Worm (Caenorhabditis elegans) whole organism, L1 larva: ENCODE results near the gene madf-1.

Source experiments
- C16A3.4 ChIP-seq: fragments of 150-350 bp; optimal IDR thresholded peaks from 2 replicates; lab custom pipeline; 2014; ENCODE audit warnings: missing biosample characterization, missing genetic modification characterization
- C34B4.2 ChIP-seq: sonication (generic microtip); optimal IDR thresholded peaks from 2 replicates; lab custom pipeline; 2017; ENCODE audit warnings: mild to moderate bottlenecking, missing genetic modification characterization, missing compliant biosample characterization
- F16B12.6 ChIP-seq: fragments of 150-350 bp; optimal IDR thresholded peaks from 2 replicates; lab custom pipeline; 2014; ENCODE audit warnings: missing biosample characterization, missing genetic modification characterization
- alr-1 ChIP-seq: fragments of 200-800 bp; sonication (Bioruptor generic); optimal IDR thresholded peaks from 2 replicates; lab custom pipeline; 2018; ENCODE audit warnings: borderline replicate concordance, mild to moderate bottlenecking, missing genetic modification characterization, missing compliant biosample characterization
- aly-2 ChIP-seq: fragments of 150-350 bp; optimal IDR thresholded peaks from 2 replicates; lab custom pipeline; 2014; ENCODE audit warnings: missing biosample characterization, missing genetic modification characterization
- ama-1 ChIP-seq: fragments of 150-350 bp; optimal IDR thresholded peaks from 2 replicates; lab custom pipeline; 2014
- ceh-8 ChIP-seq: fragments of 200-800 bp; sonication (Bioruptor generic); optimal IDR thresholded peaks from 2 replicates; lab custom pipeline; 2018; ENCODE audit warnings: mild to moderate bottlenecking, missing genetic modification characterization, moderate library complexity, missing compliant biosample characterization
- ceh-90 ChIP-seq: sonication (generic microtip); optimal IDR thresholded peaks from 2 replicates; lab custom pipeline; 2016; ENCODE audit warnings: missing genetic modification characterization, missing compliant biosample characterization
- efl-1 ChIP-seq, 4 experiments: fragments of 150-350 bp; optimal IDR thresholded peaks in 3 of 4; peaks in 1 of 4; 1 replicate in 1 of 4; 2 replicates in 3 of 4; lab custom pipeline; 2014; ENCODE audit warnings: missing biosample characterization in 2 of 4, missing genetic modification characterization in 2 of 4, missing genetic modification reagents in 2 of 4
- ets-5 ChIP-seq: fragments of 200-800 bp; sonication (Bioruptor generic); IDR thresholded peaks from 2 replicates; pipeline ENCODE4 v1.3.6; 2022; ENCODE audit warnings: missing genetic modification characterization, missing compliant biosample characterization
- fkh-4 ChIP-seq: sonication (generic microtip); optimal IDR thresholded peaks from 2 replicates; lab custom pipeline; 2016; ENCODE audit warnings: missing compliant biosample characterization, missing genetic modification characterization, borderline replicate concordance
- fkh-8 ChIP-seq: sonication (generic microtip); optimal IDR thresholded peaks from 2 replicates; lab custom pipeline; 2016; ENCODE audit warnings: mild to moderate bottlenecking, missing genetic modification characterization, missing compliant biosample characterization
- fos-1 ChIP-seq: fragments of 150-350 bp; optimal IDR thresholded peaks from 2 replicates; lab custom pipeline; 2014; ENCODE audit warnings: missing biosample characterization, missing genetic modification characterization
- hlh-17 ChIP-seq: fragments of 200-800 bp; sonication (Bioruptor generic); optimal IDR thresholded peaks from 2 replicates; lab custom pipeline; 2018; ENCODE audit warnings: missing genetic modification characterization, mild to moderate bottlenecking, missing compliant biosample characterization, moderate library complexity, borderline replicate concordance
- hlh-4 ChIP-seq: sonication (generic microtip); optimal IDR thresholded peaks from 2 replicates; lab custom pipeline; 2016; ENCODE audit warnings: mild to moderate bottlenecking, missing genetic modification characterization, missing compliant biosample characterization
- lin-13 ChIP-seq: fragments of 150-350 bp; optimal IDR thresholded peaks from 2 replicates; lab custom pipeline; 2014; ENCODE audit warnings: missing biosample characterization, missing genetic modification reagents, missing genetic modification characterization
- lin-15B ChIP-seq: fragments of 150-350 bp; sonication (generic microtip); optimal IDR thresholded peaks from 3 replicates; lab custom pipeline; 2014; ENCODE audit warnings: missing biosample characterization, missing genetic modification characterization
- lir-3 ChIP-seq: sonication (generic microtip); optimal IDR thresholded peaks from 2 replicates; lab custom pipeline; 2016; ENCODE audit warnings: mild to moderate bottlenecking, missing genetic modification characterization, moderate library complexity, missing compliant biosample characterization; ENCODE audit not compliant: poor library complexity
- lsy-2 ChIP-seq, 2 experiments: fragments of 150-350 bp; optimal IDR thresholded peaks; 2 replicates each; lab custom pipeline; 2014; ENCODE audit warnings: missing biosample characterization in 2 of 2, missing genetic modification characterization in 2 of 2
- mdl-1 ChIP-seq, 2 experiments: fragments of 150-350 bp; optimal IDR thresholded peaks; 2 replicates each; lab custom pipeline; 2014 to 2017; ENCODE audit warnings: missing biosample characterization in 2 of 2, missing genetic modification characterization in 2 of 2, inconsistent platforms in 1 of 2
- mef-2 ChIP-seq: fragments of 150-350 bp; optimal IDR thresholded peaks from 2 replicates; lab custom pipeline; 2014; ENCODE audit warnings: missing biosample characterization, missing genetic modification characterization
- nhr-11 ChIP-seq: fragments of 150-350 bp; optimal IDR thresholded peaks from 2 replicates; lab custom pipeline; 2014; ENCODE audit warnings: missing biosample characterization, missing genetic modification characterization
- nhr-12 ChIP-seq: sonication (generic microtip); optimal IDR thresholded peaks from 2 replicates; lab custom pipeline; 2017; ENCODE audit warnings: missing biosample characterization, missing genetic modification characterization
- nhr-19 ChIP-seq: fragments of 200-800 bp; sonication (Bioruptor generic); conservative IDR thresholded peaks from 2 replicates; pipeline ENCODE4 v1.3.6; 2022; ENCODE audit warnings: missing genetic modification characterization, missing compliant biosample characterization
- nhr-237 ChIP-seq: fragments of 150-350 bp; optimal IDR thresholded peaks from 2 replicates; lab custom pipeline; 2014; ENCODE audit warnings: missing biosample characterization, missing genetic modification characterization
- nhr-47 ChIP-seq: sonication (generic microtip); optimal IDR thresholded peaks from 2 replicates; lab custom pipeline; 2016; ENCODE audit warnings: mild to moderate bottlenecking, missing genetic modification characterization, moderate library complexity, missing compliant biosample characterization
- nhr-76 ChIP-seq: sonication (generic microtip); optimal IDR thresholded peaks from 2 replicates; lab custom pipeline; 2017; ENCODE audit warnings: missing biosample characterization, missing genetic modification characterization
- nhr-84 ChIP-seq: sonication (generic microtip); optimal IDR thresholded peaks from 2 replicates; lab custom pipeline; 2017; ENCODE audit warnings: missing biosample characterization, missing genetic modification characterization
- nhr-85 ChIP-seq: sonication (generic microtip); peaks from one replicate; lab custom pipeline; 2016; ENCODE audit warnings: missing genetic modification characterization, inconsistent platforms, missing compliant biosample characterization
- pag-3 ChIP-seq: sonication (generic microtip); optimal IDR thresholded peaks from 2 replicates; lab custom pipeline; 2017; ENCODE audit warnings: missing genetic modification characterization, mild to moderate bottlenecking, missing compliant biosample characterization, antibody characterized with exemption, borderline replicate concordance; ENCODE audit not compliant: insufficient read depth
- pqm-1 ChIP-seq: sonication (generic microtip); optimal IDR thresholded peaks from 3 replicates; lab custom pipeline; 2017; ENCODE audit warnings: missing biosample characterization, missing genetic modification characterization
- skn-1 ChIP-seq: fragments of 150-350 bp; optimal IDR thresholded peaks from 2 replicates; lab custom pipeline; 2014; ENCODE audit warnings: missing biosample characterization, missing genetic modification characterization
- sox-4 ChIP-seq: sonication (generic microtip); optimal IDR thresholded peaks from 2 replicates; lab custom pipeline; 2016; ENCODE audit warnings: missing genetic modification characterization, missing compliant biosample characterization
- sup-37 ChIP-seq: fragments of 200-800 bp; sonication (Bioruptor generic); optimal IDR thresholded peaks from 2 replicates; lab custom pipeline; 2018; ENCODE audit warnings: mild to moderate bottlenecking, missing genetic modification characterization, missing compliant biosample characterization
- swsn-7 ChIP-seq: sonication (generic microtip); optimal IDR thresholded peaks from 2 replicates; lab custom pipeline; 2016; ENCODE audit warnings: missing genetic modification characterization, missing compliant biosample characterization
- tbx-2 ChIP-seq: sonication (generic microtip); optimal IDR thresholded peaks from 2 replicates; lab custom pipeline; 2016; ENCODE audit warnings: missing genetic modification characterization, missing compliant biosample characterization
- tlp-1 ChIP-seq: fragments of 150-350 bp; optimal IDR thresholded peaks from 2 replicates; lab custom pipeline; 2014; ENCODE audit warnings: missing biosample characterization, missing genetic modification characterization
- unc-130 ChIP-seq: fragments of 150-350 bp; optimal IDR thresholded peaks from 2 replicates; lab custom pipeline; 2017; ENCODE audit warnings: missing biosample characterization, missing genetic modification characterization, inconsistent platforms
- unc-30 ChIP-seq: sonication (generic microtip); optimal IDR thresholded peaks from 2 replicates; lab custom pipeline; 2017; ENCODE audit warnings: missing biosample characterization, missing genetic modification characterization
- unc-62 ChIP-seq: fragments of 150-350 bp; optimal IDR thresholded peaks from 2 replicates; lab custom pipeline; 2014; ENCODE audit warnings: missing biosample characterization, missing genetic modification reagents, missing genetic modification characterization
- unc-86 ChIP-seq: sonication (generic microtip); optimal IDR thresholded peaks from 2 replicates; lab custom pipeline; 2016; ENCODE audit warnings: missing genetic modification characterization, missing compliant biosample characterization
- xbp-1 ChIP-seq: sonication (generic microtip); optimal IDR thresholded peaks from 2 replicates; lab custom pipeline; 2016; ENCODE audit warnings: missing genetic modification characterization, missing compliant biosample characterization
- zag-1 ChIP-seq: fragments of 150-350 bp; optimal IDR thresholded peaks from 2 replicates; lab custom pipeline; 2014; ENCODE audit warnings: missing biosample characterization, missing genetic modification characterization
- ztf-4 ChIP-seq: fragments of 150-350 bp; optimal IDR thresholded peaks from 2 replicates; lab custom pipeline; 2014; ENCODE audit warnings: missing biosample characterization, missing genetic modification characterization

Gene madf-1

DNA sequence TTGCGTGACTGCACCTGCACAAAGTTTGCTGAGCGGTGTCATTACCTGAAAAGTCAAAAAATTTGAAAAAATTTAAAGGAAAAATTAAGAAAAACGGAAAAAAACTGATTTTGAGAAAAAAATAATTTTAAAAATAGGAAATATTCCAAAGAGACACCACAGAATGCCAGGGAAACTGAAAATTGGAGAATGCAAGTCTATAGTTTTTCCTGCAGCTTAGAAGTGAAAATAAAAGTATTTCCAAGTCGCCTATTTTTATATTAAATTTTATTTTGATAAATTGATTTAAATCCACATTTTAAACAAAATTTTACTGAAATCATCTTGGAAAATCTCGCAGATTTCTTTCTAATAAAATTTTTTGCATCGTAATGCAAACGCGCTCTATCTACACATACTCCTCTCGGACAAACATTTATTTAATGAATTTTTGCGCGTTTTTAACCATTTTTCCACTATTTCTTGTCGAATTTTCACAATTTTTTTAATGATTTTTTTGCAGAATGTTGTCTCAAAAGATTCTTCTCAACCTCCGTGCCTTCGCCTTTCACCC lies 35.1 kb downstream of the madf-1 start, which contains the start of the genes F56B3.11 and ech-5 (continued):
- TF ChIP-seq hlh-17 (GFP tag; lab: Kevin White, UChicago) (no peak), swsn-7 (tag; lab: Kevin White, UChicago) (peak; percentile 85), nhr-47 (tag; lab: Kevin White, UChicago) (peak; percentile 94), nhr-19 (GFP tag; lab: Robert Waterston, UW) (peak; percentile 71), C16A3.4 (tag; lab: Kevin White, UChicago) (peak; percentile 77), nhr-237 (peak; percentile 50), tlp-1 (tag; lab: Kevin White, UChicago) (no peak), nhr-11 (tag; lab: Kevin White, UChicago) (no peak), nhr-84 (tag; lab: Kevin White, UChicago) (no peak), unc-30 (tag; lab: Kevin White, UChicago) (no peak), sup-37 (GFP tag; lab: Kevin White, UChicago) (no peak), alr-1 (tag; lab: Kevin White, UChicago) (no peak), fos-1 (tag; lab: Kevin White, UChicago) (peak; percentile 32), skn-1 (tag; lab: Kevin White, UChicago) (peak; percentile 36), lin-15B (tag; lab: Kevin White, UChicago) (peak; percentile 76), hlh-4 (peak; percentile 73), aly-2 (tag; lab: Kevin White, UChicago) (peak; percentile 44), mef-2 (tag; lab: Kevin White, UChicago) (no peak), ama-1 (lab: Kevin White, UChicago) (no peak), zag-1 (peak; percentile 52), sox-4 (peak; percentile 82), unc-130 (tag; lab: Kevin White, UChicago) (no peak), pag-3 (no peak), unc-86 (peak; percentile 79), lin-13 (GFP tag; lab: Kevin White, UChicago) (peak; percentile 47), C34B4.2 (tag; lab: Kevin White, UChicago) (no peak), fkh-4 (tag; lab: Kevin White, UChicago) (peak; percentile 81), lir-3 (tag; lab: Kevin White, UChicago) (no peak), ceh-8 (GFP tag; lab: Kevin White, UChicago) (peak; percentile 55), pqm-1 (tag; lab: Kevin White, UChicago) (no peak), nhr-85 (peak; percentile 95), tbx-2 (tag; lab: Kevin White, UChicago) (peak; percentile 91), nhr-76 (tag; lab: Kevin White, UChicago) (no peak), mdl-1 (tag; optimal IDR thresholded peaks at IDR 0.05; lab: Kevin White, UChicago) (no peak), ets-5 (GFP tag; lab: Robert Waterston, UW) (no peak), xbp-1 (tag; lab: Kevin White, UChicago) (peak; percentile 88), lsy-2 (tag; optimal IDR thresholded peaks at IDR 0.05; lab: Kevin White, UChicago) (peak; percentile 82 to 84), efl-1 (optimal IDR thresholded peaks at IDR 0.05; lab: Kevin White, UChicago) (peak; percentile 65 to 78), efl-1 (GFP tag; optimal IDR thresholded peaks at IDR 0.05 in 1 of 2; lab: Kevin White, UChicago) (peak; percentile 74 to 93), fkh-8 (tag; lab: Kevin White, UChicago) (peak; percentile 95), ceh-90 (peak; percentile 80)

DNA sequence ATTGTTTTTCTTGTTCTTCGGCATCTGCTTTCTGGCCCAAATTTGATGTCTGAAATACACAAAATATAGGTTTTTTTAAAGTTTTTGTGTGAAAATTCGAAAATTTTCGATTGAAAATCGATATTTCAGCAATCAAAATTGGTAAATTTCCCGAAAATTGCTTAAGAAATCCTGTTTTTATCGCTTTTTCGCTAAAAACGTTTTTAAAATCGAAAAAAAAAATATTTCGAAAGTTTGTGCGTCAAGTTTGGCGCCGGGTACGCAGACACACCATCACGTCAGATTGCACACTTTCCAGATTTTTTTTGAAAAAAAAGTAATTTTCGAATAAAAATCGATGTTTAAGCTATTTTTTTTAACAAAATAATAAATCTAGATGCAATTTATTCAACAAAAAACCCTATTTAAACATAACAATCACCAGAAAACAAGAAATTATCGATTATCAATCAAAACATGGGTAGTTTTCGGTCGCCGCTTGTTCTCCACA lies 36.3 kb downstream of the madf-1 start, which contains the start of gene skr-18:
Gene skr-18, minus strand, starts transcription at position 51 of the 490 bp plus-strand sequence.
- TF ChIP-seq ztf-4 (no peak), ets-5 (GFP tag; lab: Robert Waterston, UW) (no peak), swsn-7 (tag; lab: Kevin White, UChicago) (no peak), unc-30 (tag; lab: Kevin White, UChicago) (no peak), mef-2 (tag; lab: Kevin White, UChicago) (no peak), lin-15B (tag; lab: Kevin White, UChicago) (no peak), nhr-12 (tag; lab: Kevin White, UChicago) (no peak), fkh-4 (tag; lab: Kevin White, UChicago) (no peak), unc-62 (GFP tag; lab: Kevin White, UChicago) (no peak), F16B12.6 (tag; lab: Kevin White, UChicago) (peak; percentile 58), nhr-11 (tag; lab: Kevin White, UChicago) (no peak), efl-1 (optimal IDR thresholded peaks at IDR 0.05; lab: Kevin White, UChicago) (peak; percentile 9 to 22), efl-1 (GFP tag; optimal IDR thresholded peaks at IDR 0.05 in 1 of 2; lab: Kevin White, UChicago) (peak in 1 of 2 experiments; percentile 26), ama-1 (lab: Kevin White, UChicago) (no peak)
